Fruit fly (Drosophila melanogaster) whole organism, prepupa: ENCODE results near the gene Samuel.

Source experiments
- Blimp-1 ChIP-seq: fragments of 200-800 bp; sonication (Bioruptor generic); optimal IDR thresholded peaks from 3 replicates; lab custom pipeline; 2017; ENCODE audit warnings: missing biosample characterization, missing genetic modification characterization, mild to moderate bottlenecking, moderate library complexity, missing genetic modification reagents
- CG10631 ChIP-seq: fragments of 200-800 bp; sonication (Bioruptor generic); optimal IDR thresholded peaks from 2 replicates; lab custom pipeline; 2016; ENCODE audit warnings: missing biosample characterization, missing genetic modification characterization
- CG10669 ChIP-seq: fragments of 200-800 bp; sonication (Bioruptor generic); optimal IDR thresholded peaks from 3 replicates; lab custom pipeline; 2018; ENCODE audit warnings: missing biosample characterization, mild to moderate bottlenecking, missing genetic modification characterization, moderate library complexity
- CG11294 ChIP-seq: fragments of 200-800 bp; sonication (Bioruptor generic); IDR thresholded peaks from 2 replicates; pipeline ENCODE4 v1.3.6; 2022; ENCODE audit warnings: missing biosample characterization, missing genetic modification characterization
- CG11902 ChIP-seq: fragments of 200-800 bp; sonication (Bioruptor generic); optimal IDR thresholded peaks from 3 replicates; lab custom pipeline; 2016; ENCODE audit warnings: missing biosample characterization, missing genetic modification characterization
- CG15336 ChIP-seq: fragments of 200-800 bp; sonication (Bioruptor generic); IDR thresholded peaks from 2 replicates; pipeline ENCODE4 v1.3.6; 2022; ENCODE audit warnings: missing biosample characterization, missing genetic modification characterization
- CG1621 ChIP-seq: fragments of 200-800 bp; sonication (Bioruptor generic); optimal IDR thresholded peaks from 3 replicates; lab custom pipeline; 2018; ENCODE audit warnings: missing biosample characterization, mild to moderate bottlenecking, missing genetic modification characterization
- CG3032 ChIP-seq: fragments of 200-800 bp; optimal IDR thresholded peaks from 2 replicates; lab custom pipeline; 2019; ENCODE audit warnings: missing biosample characterization, mild to moderate bottlenecking, missing genetic modification characterization, moderate library complexity
- CG31627 ChIP-seq: fragments of 200-800 bp; sonication (Bioruptor generic); optimal IDR thresholded peaks from 3 replicates; lab custom pipeline; 2016; ENCODE audit warnings: missing biosample characterization, missing genetic modification characterization
- CG32006 ChIP-seq: fragments of 200-800 bp; sonication (Bioruptor generic); optimal IDR thresholded peaks from 3 replicates; lab custom pipeline; 2017; ENCODE audit warnings: missing biosample characterization, mild to moderate bottlenecking, missing genetic modification characterization
- CG3919 ChIP-seq: fragments of 200-800 bp; sonication (Bioruptor generic); optimal IDR thresholded peaks from 3 replicates; lab custom pipeline; 2016; ENCODE audit warnings: missing biosample characterization, missing genetic modification characterization
- CG4318 ChIP-seq: fragments of 200-800 bp; sonication (Bioruptor generic); optimal IDR thresholded peaks from 3 replicates; lab custom pipeline; 2017; ENCODE audit warnings: missing biosample characterization, mild to moderate bottlenecking, missing genetic modification characterization
- CG6276 ChIP-seq: fragments of 200-800 bp; sonication (Bioruptor generic); optimal IDR thresholded peaks from 2 replicates; lab custom pipeline; 2017; ENCODE audit warnings: missing biosample characterization, mild to moderate bottlenecking, missing genetic modification characterization
- CG6792 ChIP-seq: fragments of 200-800 bp; sonication (Bioruptor generic); optimal IDR thresholded peaks from 3 replicates; lab custom pipeline; 2016; ENCODE audit warnings: missing biosample characterization, missing genetic modification characterization
- CG6808 ChIP-seq: fragments of 200-800 bp; sonication (Bioruptor generic); optimal IDR thresholded peaks from 3 replicates; lab custom pipeline; 2017; ENCODE audit warnings: missing biosample characterization, missing genetic modification characterization, mild to moderate bottlenecking, moderate library complexity, missing genetic modification reagents
- CG6854 ChIP-seq: fragments of 200-800 bp; sonication (Bioruptor generic); optimal IDR thresholded peaks from 2 replicates; lab custom pipeline; 2017; ENCODE audit warnings: missing biosample characterization, mild to moderate bottlenecking, missing genetic modification characterization
- CG7368 ChIP-seq: fragments of 200-800 bp; sonication (Bioruptor generic); optimal IDR thresholded peaks from 3 replicates; lab custom pipeline; 2016; ENCODE audit warnings: missing biosample characterization, missing genetic modification characterization
- CG8119 ChIP-seq: fragments of 200-800 bp; sonication (Bioruptor generic); IDR thresholded peaks from 3 replicates; pipeline ENCODE4 v1.3.6; 2022; ENCODE audit warnings: missing biosample characterization, missing genetic modification characterization
- CG8632 ChIP-seq: fragments of 200-800 bp; sonication (Bioruptor generic); optimal IDR thresholded peaks from 3 replicates; lab custom pipeline; 2016; ENCODE audit warnings: missing biosample characterization, missing genetic modification characterization
- CG9139 ChIP-seq: fragments of 200-800 bp; sonication (Bioruptor generic); optimal IDR thresholded peaks from 3 replicates; lab custom pipeline; 2017; ENCODE audit warnings: missing biosample characterization, mild to moderate bottlenecking, missing genetic modification characterization
- Eip75B ChIP-seq: fragments of 200-800 bp; sonication (Bioruptor generic); optimal IDR thresholded peaks from 3 replicates; lab custom pipeline; 2016; ENCODE audit warnings: missing biosample characterization, missing genetic modification characterization
- Eip78C ChIP-seq: fragments of 200-800 bp; sonication (Bioruptor generic); peaks from one replicate; lab custom pipeline; 2016; ENCODE audit warnings: missing biosample characterization, missing genetic modification characterization
- Ets21C ChIP-seq: fragments of 200-800 bp; sonication (Bioruptor generic); optimal IDR thresholded peaks from 3 replicates; lab custom pipeline; 2016; ENCODE audit warnings: missing biosample characterization, missing genetic modification characterization
- Ets96B ChIP-seq: fragments of 200-800 bp; optimal IDR thresholded peaks from 2 replicates; lab custom pipeline; 2019; ENCODE audit warnings: missing biosample characterization, mild to moderate bottlenecking, missing genetic modification characterization, moderate library complexity
- Gug ChIP-seq: fragments of 200-800 bp; sonication (Bioruptor generic); IDR thresholded peaks from 2 replicates; pipeline ENCODE4 v1.3.6; 2022; ENCODE audit warnings: missing biosample characterization, missing genetic modification characterization
- Hr38 ChIP-seq: sonication (Bioruptor generic); optimal IDR thresholded peaks from 2 replicates; lab custom pipeline; 2016; ENCODE audit warnings: missing biosample characterization, missing genetic modification characterization
- Hr39 ChIP-seq: fragments of 200-800 bp; sonication (Bioruptor generic); optimal IDR thresholded peaks from 2 replicates; lab custom pipeline; 2016; ENCODE audit warnings: missing biosample characterization, missing genetic modification characterization
- Hr4 ChIP-seq: fragments of 200-800 bp; sonication (Bioruptor generic); optimal IDR thresholded peaks from 3 replicates; lab custom pipeline; 2016; ENCODE audit warnings: missing biosample characterization, missing genetic modification characterization
- Lpt ChIP-seq: fragments of 200-800 bp; sonication (Bioruptor generic); optimal IDR thresholded peaks from 3 replicates; lab custom pipeline; 2016; ENCODE audit warnings: missing biosample characterization, missing genetic modification characterization
- Met ChIP-seq: fragments of 200-800 bp; sonication (Bioruptor generic); optimal IDR thresholded peaks from 3 replicates; lab custom pipeline; 2016; ENCODE audit warnings: missing biosample characterization, missing genetic modification characterization
- Smox ChIP-seq: fragments of 200-800 bp; sonication (Bioruptor generic); optimal IDR thresholded peaks from 3 replicates; lab custom pipeline; 2016; ENCODE audit warnings: missing biosample characterization, missing genetic modification characterization
- Sox102F ChIP-seq: fragments of 200-800 bp; sonication (Bioruptor generic); optimal IDR thresholded peaks from 2 replicates; lab custom pipeline; 2016; ENCODE audit warnings: missing biosample characterization, mild to moderate bottlenecking, missing genetic modification characterization
- Sox14 ChIP-seq: fragments of 200-800 bp; sonication (Bioruptor generic); optimal IDR thresholded peaks from 3 replicates; lab custom pipeline; 2016; ENCODE audit warnings: missing biosample characterization, missing genetic modification characterization
- achi ChIP-seq: fragments of 200-800 bp; sonication (Bioruptor generic); optimal IDR thresholded peaks from 3 replicates; lab custom pipeline; 2016; ENCODE audit warnings: missing biosample characterization, missing genetic modification characterization
- acj6 ChIP-seq: fragments of 200-800 bp; sonication (Bioruptor generic); optimal IDR thresholded peaks from 3 replicates; lab custom pipeline; 2016; ENCODE audit warnings: missing biosample characterization, missing genetic modification characterization
- cyc ChIP-seq: fragments of 200-800 bp; sonication (Bioruptor generic); optimal IDR thresholded peaks from 3 replicates; lab custom pipeline; 2016; ENCODE audit warnings: missing biosample characterization, missing genetic modification characterization
- dac ChIP-seq: fragments of 200-800 bp; sonication (Bioruptor generic); optimal IDR thresholded peaks from 2 replicates; lab custom pipeline; 2017; ENCODE audit warnings: missing biosample characterization, mild to moderate bottlenecking, missing genetic modification characterization
- dsx ChIP-seq: fragments of 200-800 bp; optimal IDR thresholded peaks from 3 replicates; lab custom pipeline; 2019; ENCODE audit warnings: missing biosample characterization, mild to moderate bottlenecking, missing genetic modification characterization, moderate library complexity; ENCODE audit not compliant: poor library complexity, severe bottlenecking
- eg ChIP-seq: fragments of 200-800 bp; sonication (Bioruptor generic); IDR thresholded peaks from 3 replicates; pipeline ENCODE4 v1.3.6; 2022; ENCODE audit warnings: missing biosample characterization, missing genetic modification characterization
- fd59A ChIP-seq: fragments of 200-800 bp; sonication (Bioruptor generic); optimal IDR thresholded peaks from 2 replicates; lab custom pipeline; 2017; ENCODE audit warnings: missing biosample characterization, mild to moderate bottlenecking, missing genetic modification characterization, missing genetic modification reagents
- fd85E ChIP-seq: fragments of 200-800 bp; sonication (Bioruptor generic); optimal IDR thresholded peaks from 3 replicates; lab custom pipeline; 2016; ENCODE audit warnings: missing biosample characterization, missing genetic modification characterization
- fkh ChIP-seq: fragments of 200-800 bp; sonication (Bioruptor generic); optimal IDR thresholded peaks from 3 replicates; lab custom pipeline; 2017; ENCODE audit warnings: missing biosample characterization, mild to moderate bottlenecking, missing genetic modification characterization, moderate library complexity
- net ChIP-seq: fragments of 200-800 bp; sonication (Bioruptor generic); optimal IDR thresholded peaks from 3 replicates; lab custom pipeline; 2016; ENCODE audit warnings: missing biosample characterization, missing genetic modification characterization
- pdm3 ChIP-seq: fragments of 200-800 bp; sonication (Bioruptor generic); optimal IDR thresholded peaks from 3 replicates; lab custom pipeline; 2016; ENCODE audit warnings: missing biosample characterization, missing genetic modification characterization
- salr ChIP-seq, 2 experiments: fragments of 200-800 bp; sonication (Bioruptor generic); optimal IDR thresholded peaks; 3 replicates each; lab custom pipeline; 2016 to 2018; ENCODE audit warnings: missing biosample characterization in 2 of 2, missing genetic modification characterization in 2 of 2, mild to moderate bottlenecking in 1 of 2
- ss ChIP-seq, 2 experiments: fragments of 200-800 bp; sonication (Bioruptor generic); optimal IDR thresholded peaks; 2 replicates in 1 of 2; 3 replicates in 1 of 2; lab custom pipeline; 2017 to 2018; ENCODE audit warnings: mild to moderate bottlenecking in 2 of 2, missing biosample characterization in 2 of 2, missing genetic modification characterization in 2 of 2, moderate library complexity in 1 of 2
- svp ChIP-seq: fragments of 200-800 bp; sonication (Bioruptor generic); peaks from one replicate; lab custom pipeline; 2016; ENCODE audit warnings: missing biosample characterization, missing genetic modification characterization
- topi ChIP-seq: fragments of 200-800 bp; sonication (Bioruptor generic); optimal IDR thresholded peaks from 3 replicates; lab custom pipeline; 2016; ENCODE audit warnings: missing biosample characterization, missing genetic modification characterization
- vri ChIP-seq: fragments of 200-800 bp; sonication (Bioruptor generic); optimal IDR thresholded peaks from 3 replicates; lab custom pipeline; 2016; ENCODE audit warnings: missing biosample characterization, mild to moderate bottlenecking, missing genetic modification characterization

Gene Samuel

DNA sequence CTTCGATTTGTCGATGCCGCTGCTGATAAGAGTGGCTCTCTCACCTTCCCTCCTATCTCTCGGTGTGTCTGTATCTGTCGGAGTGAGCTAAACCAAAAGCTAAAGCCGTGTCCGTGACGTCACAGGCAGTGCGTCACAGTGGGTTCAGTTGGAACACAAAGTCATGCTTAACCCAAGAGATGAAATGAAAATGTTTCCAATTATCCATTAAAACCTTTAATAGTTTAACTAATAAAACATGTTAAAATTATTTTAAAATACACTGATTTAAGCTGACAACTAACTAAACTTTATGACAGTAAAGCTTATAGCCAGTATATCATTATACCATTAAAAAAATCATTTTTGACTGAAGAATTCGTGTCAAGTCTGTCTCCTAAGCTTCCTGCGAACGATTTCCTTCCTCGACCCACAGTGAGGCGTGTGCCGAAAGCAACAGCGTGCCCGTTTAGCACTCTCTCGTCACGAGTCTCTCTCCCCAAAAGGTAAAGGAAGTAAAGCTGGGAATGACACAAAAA is 46.3 kb upstream of the Samuel start, which contains the start of gene Idua (continued):
- TF ChIP-seq salr (GFP tag; optimal IDR thresholded peaks at IDR 0.05; lab: Kevin White, UChicago): peak in 1 of 2 experiments; percentile 49
- TF ChIP-seq CG8632 (GFP tag; lab: Kevin White, UChicago): peak; percentile 74
- TF ChIP-seq Hr4 (GFP tag; lab: Kevin White, UChicago): no peak
- TF ChIP-seq fd59A (GFP tag; lab: Kevin White, UChicago): peak; percentile 73

dm6 chr2L:11106562-11106962 is 39.8 kb upstream of the Samuel start, which contains the start of gene Reps:
Gene Reps (minus strand): TSS chr2L:11106645.
- TF ChIP-seq CG8632 (GFP tag; lab: Kevin White, UChicago) (peak; percentile 97), fkh (peak; percentile 92), topi (GFP tag; lab: Kevin White, UChicago) (peak; percentile 98), dsx (GFP tag; lab: Kevin White, UChicago) (peak; percentile 96), Sox102F (GFP tag; lab: Kevin White, UChicago) (peak; percentile 96), pdm3 (GFP tag; lab: Kevin White, UChicago) (peak; percentile 98), CG11294 (GFP tag; lab: Robert Waterston, UW) (peak; percentile 98), achi (GFP tag; lab: Kevin White, UChicago) (peak; percentile 97), acj6 (peak; percentile 99), CG10669 (peak; percentile 98), Eip78C (GFP tag; lab: Kevin White, UChicago) (peak; percentile 99), Lpt (GFP tag; lab: Kevin White, UChicago) (peak; percentile 97), CG3919 (peak; percentile 98), net (peak; percentile 96), Smox (peak; percentile 98), fd85E (GFP tag; lab: Kevin White, UChicago) (peak; percentile 83), Hr39 (GFP tag; lab: Kevin White, UChicago) (peak; percentile 98), Blimp-1 (GFP tag; lab: Kevin White, UChicago) (peak; percentile 90), CG4318 (GFP tag; lab: Kevin White, UChicago) (peak; percentile 96), Sox14 (peak; percentile 98), CG8119 (GFP tag; lab: Robert Waterston, UW) (peak; percentile 96), Met (GFP tag; lab: Kevin White, UChicago) (peak; percentile 98), CG15336 (GFP tag; lab: Robert Waterston, UW) (peak; percentile 97), salr (GFP tag; optimal IDR thresholded peaks at IDR 0.05; lab: Kevin White, UChicago) (peak; percentile 94 to 96), CG11902 (GFP tag; lab: Kevin White, UChicago) (peak; percentile 98), Ets96B (peak; percentile 98), svp (GFP tag; lab: Kevin White, UChicago) (peak; percentile 99), dac (peak; percentile 95), ss (GFP tag; optimal IDR thresholded peaks at IDR 0.05; lab: Kevin White, UChicago) (peak; percentile 96 to 97), cyc (peak; percentile 99), Hr38 (GFP tag; lab: Kevin White, UChicago) (peak; percentile 84), CG31627 (GFP tag; lab: Kevin White, UChicago) (peak; percentile 99), vri (GFP tag; lab: Kevin White, UChicago) (peak; percentile 94), CG32006 (GFP tag; lab: Kevin White, UChicago) (peak; percentile 97), CG6854 (GFP tag; lab: Kevin White, UChicago) (peak; percentile 91), CG7368 (GFP tag; lab: Kevin White, UChicago) (peak; percentile 95), CG6792 (GFP tag; lab: Kevin White, UChicago) (peak; percentile 97), eg (GFP tag; lab: Robert Waterston, UW) (peak; percentile 99), CG3032 (peak; percentile 99), Ets21C (peak; percentile 96), CG1621 (peak; percentile 97), CG10631 (peak; percentile 99), CG6808 (GFP tag; lab: Kevin White, UChicago) (peak; percentile 96), Eip75B (GFP tag; lab: Kevin White, UChicago) (peak; percentile 98), Gug (GFP tag; lab: Robert Waterston, UW) (peak; percentile 99), CG6276 (GFP tag; lab: Kevin White, UChicago) (peak; percentile 95), CG9139 (GFP tag; lab: Kevin White, UChicago) (peak; percentile 94), fd59A (GFP tag; lab: Kevin White, UChicago) (peak; percentile 97)
